Worm (Caenorhabditis elegans) whole organism, L4/young adult: ENCODE measurements around the gene ugt-49.

ENCODE experiments used
- W03F9.2 ChIP-seq: fragments of 150-350 bp; optimal IDR thresholded peaks from 2 replicates; lab custom pipeline; 2014; ENCODE audit warnings: missing biosample characterization, missing genetic modification characterization
- him-1 ChIP-seq: sonication (generic microtip); optimal IDR thresholded peaks from 2 replicates; lab custom pipeline; 2016; ENCODE audit warnings: missing genotype, missing genetic modification reagents, missing genetic modification characterization, missing compliant biosample characterization

- TF ChIP-seq him-1 (tag; lab: Kevin White, UChicago) (no peak), W03F9.2 (tag; lab: Kevin White, UChicago) (no peak)
Observed at ce11 chrV:10421802-10422201, 49.7 kb downstream of the ugt-49 start, which contains the start of gene col-13.
